Worm (Caenorhabditis elegans) whole organism, L2 larva: ENCODE results near the gene C17F4.11.

Source experiments
- mbf-1 ChIP-seq: sonication (generic microtip); optimal IDR thresholded peaks from 2 replicates; lab custom pipeline; 2017; ENCODE audit warnings: missing biosample characterization, missing genetic modification characterization
- snpc-4 ChIP-seq: fragments of 150-350 bp; optimal IDR thresholded peaks from 2 replicates; lab custom pipeline; 2014; ENCODE audit warnings: missing biosample characterization, missing genetic modification characterization

DNA sequence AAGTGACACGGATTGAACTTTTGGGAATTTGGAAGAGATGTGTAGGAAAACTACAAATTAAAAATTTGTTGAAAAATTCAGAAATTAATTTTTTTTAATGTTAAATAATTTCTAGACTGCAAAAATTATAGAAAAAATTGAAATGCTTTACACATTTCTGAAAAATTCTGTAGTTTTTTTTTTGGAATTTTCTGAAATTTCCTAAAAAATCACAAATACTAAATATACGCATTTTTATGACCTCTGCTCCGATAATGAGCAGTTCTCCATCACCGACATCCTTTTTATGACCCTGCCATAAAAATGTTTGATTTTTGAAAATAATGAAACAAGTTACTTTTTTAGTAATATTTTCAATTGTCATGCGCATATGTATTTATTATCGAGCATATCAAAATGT, 7.5 kb downstream of the C17F4.11 start:
- TF ChIP-seq mbf-1 (tag; lab: Kevin White, UChicago) = no peak
- no peak for TF ChIP-seq snpc-4 (tag; lab: Kevin White, UChicago)
